Worm (Caenorhabditis elegans) whole organism, early embryonic: Measurements from ENCODE around the gene T28H10.1.

Experiments
- aly-1 ChIP-seq: sonication (generic microtip); optimal IDR thresholded peaks from 2 replicates; lab custom pipeline; 2016; ENCODE audit warnings: missing genetic modification characterization, missing compliant biosample characterization
- ceh-13 ChIP-seq: fragments of 200-800 bp; sonication (Bioruptor generic); optimal IDR thresholded peaks from 2 replicates; lab custom pipeline; 2018; ENCODE audit warnings: mild to moderate bottlenecking, missing genetic modification characterization, missing compliant biosample characterization
- hmg-4 ChIP-seq: fragments of 200-800 bp; sonication (Bioruptor generic); optimal IDR thresholded peaks from 2 replicates; lab custom pipeline; 2018; ENCODE audit warnings: mild to moderate bottlenecking, missing genetic modification characterization, missing compliant biosample characterization
- hnd-1 ChIP-seq: sonication (generic microtip); optimal IDR thresholded peaks from 2 replicates; lab custom pipeline; 2016; ENCODE audit warnings: missing genetic modification characterization, missing compliant biosample characterization
- tbx-37 ChIP-seq: fragments of 200-800 bp; sonication (Bioruptor generic); conservative IDR thresholded peaks from 2 replicates; pipeline ENCODE4 v1.3.6; 2022; ENCODE audit warnings: missing genetic modification reagents, missing genetic modification characterization, missing compliant biosample characterization

T28H10.1 gene

ce11 chrV:12554172-12555031 lies 50.8 kb downstream of the T28H10.1 start:
- no peak for TF ChIP-seq ceh-13 (GFP tag; lab: Kevin White, UChicago)
- no peak for TF ChIP-seq hmg-4 (GFP tag; lab: Kevin White, UChicago)
- no peak for TF ChIP-seq tbx-37 (GFP tag; lab: Robert Waterston, UW)
- no peak for TF ChIP-seq aly-1 (tag; lab: Kevin White, UChicago)
- no peak for TF ChIP-seq hnd-1 (tag; lab: Kevin White, UChicago)
